Worm (Caenorhabditis elegans): Measurements from ENCODE around the gene T05A7.1.

- TF ChIP-seq ztf-11 (tag; optimal IDR thresholded peaks at IDR 0.05) (no peak), mab-5 (tag; optimal IDR thresholded peaks at IDR 0.05) (no peak)
These were observed 49.8 kb downstream of the T05A7.1 start, which contains the start of gene ttr-41 for ce11 chrII:4727769-4728168.
